Fruit fly (Drosophila melanogaster) whole organism, embryonic: ENCODE results near the gene scrib.

Experiments
- ATbp ChIP-seq: fragments of 200-800 bp; sonication (Bioruptor generic); optimal IDR thresholded peaks from 2 replicates; lab custom pipeline; 2017; ENCODE audit warnings: missing biosample characterization, mild to moderate bottlenecking, missing genetic modification characterization, missing genetic modification reagents
- Atf3 ChIP-seq: fragments of 200-800 bp; sonication (Bioruptor generic); optimal IDR thresholded peaks from 3 replicates; lab custom pipeline; 2016; ENCODE audit warnings: missing biosample characterization, missing genetic modification characterization
- CG10147 ChIP-seq: fragments of 200-800 bp; sonication (Bioruptor generic); optimal IDR thresholded peaks from 2 replicates; lab custom pipeline; 2019; ENCODE audit warnings: missing biosample characterization, mild to moderate bottlenecking, missing genetic modification characterization, moderate library complexity
- CG10321 ChIP-seq: fragments of 200-800 bp; sonication (Bioruptor generic); IDR thresholded peaks from 2 replicates; pipeline ENCODE4 v1.3.6; 2022; ENCODE audit warnings: missing biosample characterization, missing genetic modification characterization
- CG11398 ChIP-seq: fragments of 200-800 bp; sonication (Bioruptor generic); optimal IDR thresholded peaks from 2 replicates; lab custom pipeline; 2016; ENCODE audit warnings: missing biosample characterization, missing genetic modification characterization
- CG11504 ChIP-seq: fragments of 200-800 bp; sonication (Bioruptor generic); optimal IDR thresholded peaks from 3 replicates; lab custom pipeline; 2019; ENCODE audit warnings: missing biosample characterization, mild to moderate bottlenecking, missing genetic modification characterization, moderate library complexity
- CG12299 ChIP-seq: fragments of 200-800 bp; sonication (Bioruptor generic); optimal IDR thresholded peaks from 2 replicates; lab custom pipeline; 2018; ENCODE audit warnings: missing biosample characterization, mild to moderate bottlenecking, missing genetic modification characterization
- CG12391 ChIP-seq: fragments of 200-800 bp; sonication (Bioruptor generic); optimal IDR thresholded peaks from 3 replicates; lab custom pipeline; 2018; ENCODE audit warnings: missing biosample characterization, mild to moderate bottlenecking, missing genetic modification characterization, moderate library complexity
- CG12744 ChIP-seq: fragments of 200-800 bp; sonication (Bioruptor generic); optimal IDR thresholded peaks from 2 replicates; lab custom pipeline; 2016; ENCODE audit warnings: missing biosample characterization, missing genetic modification characterization
- CG15269 ChIP-seq: fragments of 200-800 bp; sonication (Bioruptor generic); optimal IDR thresholded peaks from 2 replicates; lab custom pipeline; 2018; ENCODE audit warnings: missing biosample characterization, mild to moderate bottlenecking, missing genetic modification characterization, moderate library complexity
- CG16815 ChIP-seq: fragments of 200-800 bp; sonication (Bioruptor generic); optimal IDR thresholded peaks from 3 replicates; lab custom pipeline; 2017; ENCODE audit warnings: missing biosample characterization, mild to moderate bottlenecking, missing genetic modification characterization
- CG18476 ChIP-seq: fragments of 200-800 bp; sonication (Bioruptor generic); optimal IDR thresholded peaks from 2 replicates; lab custom pipeline; 2016; ENCODE audit warnings: missing biosample characterization, mild to moderate bottlenecking, missing genetic modification characterization
- CG18619 ChIP-seq: fragments of 200-800 bp; sonication (Bioruptor generic); optimal IDR thresholded peaks from 3 replicates; lab custom pipeline; 2017; ENCODE audit warnings: missing biosample characterization, mild to moderate bottlenecking, missing genetic modification characterization
- CG3065 ChIP-seq: fragments of 200-800 bp; sonication (Bioruptor generic); optimal IDR thresholded peaks from 2 replicates; lab custom pipeline; 2016; ENCODE audit warnings: missing biosample characterization, missing genetic modification characterization
- CG31365 ChIP-seq: fragments of 200-800 bp; sonication (Bioruptor generic); optimal IDR thresholded peaks from 2 replicates; lab custom pipeline; 2018; ENCODE audit warnings: missing biosample characterization, mild to moderate bottlenecking, missing genetic modification characterization
- CG31441 ChIP-seq: fragments of 200-800 bp; sonication (Bioruptor generic); IDR thresholded peaks from 2 replicates; pipeline ENCODE4 v1.3.6; 2022; ENCODE audit warnings: missing biosample characterization, missing genetic modification characterization
- CG3995 ChIP-seq: fragments of 200-800 bp; sonication (Bioruptor generic); optimal IDR thresholded peaks from 3 replicates; lab custom pipeline; 2016; ENCODE audit warnings: missing biosample characterization, missing genetic modification characterization
- CG4360 ChIP-seq: fragments of 200-800 bp; sonication (Bioruptor generic); IDR thresholded peaks from 2 replicates; pipeline ENCODE4 v1.3.6; 2022; ENCODE audit warnings: missing biosample characterization, missing genetic modification characterization
- CG5180 ChIP-seq: fragments of 200-800 bp; sonication (Bioruptor generic); optimal IDR thresholded peaks from 3 replicates; lab custom pipeline; 2017; ENCODE audit warnings: missing biosample characterization, missing genetic modification characterization, mild to moderate bottlenecking, moderate library complexity, missing genetic modification reagents
- CG5245 ChIP-seq: fragments of 200-800 bp; sonication (Bioruptor generic); optimal IDR thresholded peaks from 3 replicates; lab custom pipeline; 2016; ENCODE audit warnings: missing biosample characterization, missing genetic modification characterization
- CG6175 ChIP-seq: fragments of 200-800 bp; sonication (Bioruptor generic); IDR thresholded peaks from 3 replicates; pipeline ENCODE4 v1.3.6; 2022; ENCODE audit warnings: missing biosample characterization, missing genetic modification characterization
- CG7928 ChIP-seq: fragments of 200-800 bp; sonication (Bioruptor generic); optimal IDR thresholded peaks from 2 replicates; lab custom pipeline; 2017; ENCODE audit warnings: missing biosample characterization, mild to moderate bottlenecking, missing genetic modification characterization
- CG9215 ChIP-seq: fragments of 200-800 bp; sonication (Bioruptor generic); IDR thresholded peaks from 2 replicates; pipeline ENCODE4 v1.3.6; 2022; ENCODE audit warnings: missing biosample characterization, missing genetic modification characterization
- CG9727 ChIP-seq: fragments of 200-800 bp; sonication (Bioruptor generic); optimal IDR thresholded peaks from 3 replicates; lab custom pipeline; 2017; ENCODE audit warnings: missing biosample characterization, mild to moderate bottlenecking, missing genetic modification characterization
- Camta ChIP-seq: fragments of 200-800 bp; sonication (Bioruptor generic); optimal IDR thresholded peaks from 2 replicates; lab custom pipeline; 2016; ENCODE audit warnings: missing biosample characterization, missing genetic modification characterization
- CrebB ChIP-seq: fragments of 200-800 bp; sonication (Bioruptor generic); optimal IDR thresholded peaks from 3 replicates; lab custom pipeline; 2018; ENCODE audit warnings: missing biosample characterization, mild to moderate bottlenecking, missing genetic modification characterization
- Dad ChIP-seq: fragments of 200-800 bp; sonication (Bioruptor generic); optimal IDR thresholded peaks from 3 replicates; lab custom pipeline; 2016; ENCODE audit warnings: missing biosample characterization, missing genetic modification characterization
- Elba2 ChIP-seq: fragments of 200-800 bp; sonication (Bioruptor generic); optimal IDR thresholded peaks from 3 replicates; lab custom pipeline; 2016; ENCODE audit warnings: missing biosample characterization, missing genetic modification characterization
- Kr ChIP-seq: fragments of 200-800 bp; sonication (Bioruptor generic); optimal IDR thresholded peaks from 2 replicates; lab custom pipeline; 2017; ENCODE audit warnings: missing biosample characterization, mild to moderate bottlenecking, missing genetic modification characterization
- Lim3 ChIP-seq: fragments of 200-800 bp; sonication (Bioruptor generic); IDR thresholded peaks from 2 replicates; pipeline ENCODE4 v1.3.6; 2022; ENCODE audit warnings: missing biosample characterization, missing genetic modification characterization
- Max ChIP-seq: fragments of 200-800 bp; sonication (Bioruptor generic); optimal IDR thresholded peaks from 2 replicates; lab custom pipeline; 2016; ENCODE audit warnings: missing biosample characterization, mild to moderate bottlenecking, missing genetic modification characterization
- Nf-YA ChIP-seq: fragments of 200-800 bp; sonication (Bioruptor generic); IDR thresholded peaks from 2 replicates; pipeline ENCODE4 v1.3.6; 2022; ENCODE audit warnings: missing biosample characterization, missing genetic modification characterization
- Nf-YC ChIP-seq: fragments of 200-800 bp; optimal IDR thresholded peaks from 3 replicates; lab custom pipeline; 2019; ENCODE audit warnings: missing biosample characterization, mild to moderate bottlenecking, missing genetic modification characterization, moderate library complexity
- Ssrp ChIP-seq: fragments of 200-800 bp; sonication (Bioruptor generic); optimal IDR thresholded peaks from 2 replicates; lab custom pipeline; 2018; ENCODE audit warnings: missing biosample characterization, mild to moderate bottlenecking, missing genetic modification characterization, moderate library complexity
- Xbp1 ChIP-seq: fragments of 200-800 bp; sonication (Bioruptor generic); optimal IDR thresholded peaks from 3 replicates; lab custom pipeline; 2016; ENCODE audit warnings: missing biosample characterization, mild to moderate bottlenecking, missing genetic modification characterization
- ara ChIP-seq: fragments of 200-800 bp; sonication (Bioruptor generic); IDR thresholded peaks from 2 replicates; pipeline ENCODE4 v1.3.6; 2022; ENCODE audit warnings: missing biosample characterization, missing genetic modification characterization
- ase ChIP-seq: fragments of 200-800 bp; sonication (Bioruptor generic); IDR thresholded peaks from 3 replicates; pipeline ENCODE4 v1.3.6; 2022; ENCODE audit warnings: missing biosample characterization, missing genetic modification characterization
- cg ChIP-seq: fragments of 200-800 bp; sonication (Bioruptor generic); optimal IDR thresholded peaks from 3 replicates; lab custom pipeline; 2019; ENCODE audit warnings: missing biosample characterization, mild to moderate bottlenecking, missing genetic modification characterization, moderate library complexity
- ci ChIP-seq: fragments of 200-800 bp; sonication (Bioruptor generic); IDR thresholded peaks from 3 replicates; pipeline ENCODE4 v1.3.6; 2022; ENCODE audit warnings: missing biosample characterization, missing genetic modification characterization
- dan ChIP-seq: fragments of 200-800 bp; sonication (Bioruptor generic); IDR thresholded peaks from 2 replicates; pipeline ENCODE4 v1.3.6; 2022; ENCODE audit warnings: missing biosample characterization, missing genetic modification characterization
- dimm ChIP-seq: fragments of 200-800 bp; sonication (Bioruptor generic); IDR thresholded peaks from 2 replicates; pipeline ENCODE4 v1.3.6; 2022; ENCODE audit warnings: missing biosample characterization, missing genetic modification characterization
- emc ChIP-seq: fragments of 200-800 bp; sonication (Bioruptor generic); optimal IDR thresholded peaks from 2 replicates; lab custom pipeline; 2016; ENCODE audit warnings: missing biosample characterization, missing genetic modification characterization
- eyg ChIP-seq: fragments of 200-800 bp; sonication (Bioruptor generic); optimal IDR thresholded peaks from 3 replicates; lab custom pipeline; 2016; ENCODE audit warnings: missing biosample characterization, missing genetic modification characterization
- gem ChIP-seq: fragments of 200-800 bp; sonication (Bioruptor generic); optimal IDR thresholded peaks from 2 replicates; lab custom pipeline; 2019; ENCODE audit warnings: missing biosample characterization, mild to moderate bottlenecking, missing genetic modification characterization, moderate library complexity
- maf-S ChIP-seq: fragments of 200-800 bp; sonication (Bioruptor generic); optimal IDR thresholded peaks from 2 replicates; lab custom pipeline; 2016; ENCODE audit warnings: missing biosample characterization, missing genetic modification characterization
- mam ChIP-seq: fragments of 200-800 bp; sonication (Bioruptor generic); optimal IDR thresholded peaks from 3 replicates; lab custom pipeline; 2016; ENCODE audit warnings: missing biosample characterization, missing genetic modification characterization
- pzg ChIP-seq: fragments of 200-800 bp; sonication (Bioruptor generic); optimal IDR thresholded peaks from 3 replicates; lab custom pipeline; 2018; ENCODE audit warnings: missing biosample characterization, mild to moderate bottlenecking, missing genetic modification characterization, moderate library complexity
- sd ChIP-seq: fragments of 200-800 bp; sonication (Bioruptor generic); optimal IDR thresholded peaks from 3 replicates; lab custom pipeline; 2018; ENCODE audit warnings: missing biosample characterization, mild to moderate bottlenecking, missing genetic modification characterization, moderate library complexity
- shn ChIP-seq: fragments of 200-800 bp; sonication (Bioruptor generic); optimal IDR thresholded peaks from 3 replicates; lab custom pipeline; 2016; ENCODE audit warnings: missing biosample characterization, missing genetic modification characterization
- slbo ChIP-seq: fragments of 200-800 bp; sonication (Bioruptor generic); IDR thresholded peaks from 2 replicates; pipeline ENCODE4 v1.3.6; 2022; ENCODE audit warnings: missing biosample characterization, missing genetic modification characterization
- sug ChIP-seq: fragments of 200-800 bp; optimal IDR thresholded peaks from 2 replicates; lab custom pipeline; 2019; ENCODE audit warnings: missing biosample characterization, mild to moderate bottlenecking, missing genetic modification characterization, moderate library complexity
- tup ChIP-seq: fragments of 200-800 bp; sonication (Bioruptor generic); optimal IDR thresholded peaks from 2 replicates; lab custom pipeline; 2016; ENCODE audit warnings: missing biosample characterization, mild to moderate bottlenecking, missing genetic modification characterization, moderate library complexity

The scrib gene

dm6 chr3R:26568137-26568727, 32.1 kb downstream of the scrib start (continued):
- no peak for TF ChIP-seq CG12299 (tag; lab: Kevin White, UChicago)
- no peak for TF ChIP-seq tup
- TF ChIP-seq CG9727 (GFP tag; lab: Kevin White, UChicago): no peak
- TF ChIP-seq ase: no peak
- no peak for TF ChIP-seq CrebB (tag; lab: Kevin White, UChicago)
- TF ChIP-seq CG7928: no peak
- no peak for TF ChIP-seq Nf-YA (GFP tag; lab: Robert Waterston, UW)
- TF ChIP-seq CG15269 (tag; lab: Kevin White, UChicago): peak; percentile 2
- no peak for TF ChIP-seq Xbp1
- TF ChIP-seq emc (GFP tag; lab: Kevin White, UChicago): no peak
- no peak for TF ChIP-seq pzg (GFP tag; lab: Kevin White, UChicago)
- no peak for TF ChIP-seq Lim3 (GFP tag; lab: Robert Waterston, UW)
- no peak for TF ChIP-seq Kr
- TF ChIP-seq CG31441: no peak
- no peak for TF ChIP-seq gem (tag; lab: Kevin White, UChicago)
- no peak for TF ChIP-seq ara (GFP tag; lab: Robert Waterston, UW)
- TF ChIP-seq Atf3 (GFP tag; lab: Kevin White, UChicago): no peak
- TF ChIP-seq dan (GFP tag; lab: Robert Waterston, UW): no peak
- TF ChIP-seq CG11398: no peak
- TF ChIP-seq CG10321: no peak
- no peak for TF ChIP-seq ATbp (GFP tag; lab: Kevin White, UChicago)
- TF ChIP-seq maf-S (GFP tag; lab: Kevin White, UChicago): no peak
- no peak for TF ChIP-seq dimm
- TF ChIP-seq sug (tag; lab: Kevin White, UChicago): peak; percentile 43
- TF ChIP-seq Max (GFP tag; lab: Kevin White, UChicago): no peak
- peak; percentile 72 for TF ChIP-seq sd (tag; lab: Kevin White, UChicago)
- TF ChIP-seq CG5180: peak; percentile 58
- TF ChIP-seq Elba2 (GFP tag; lab: Kevin White, UChicago): no peak
- TF ChIP-seq CG3995 (GFP tag; lab: Kevin White, UChicago): no peak
- no peak for TF ChIP-seq CG11504
- TF ChIP-seq mam (GFP tag; lab: Kevin White, UChicago): no peak
- TF ChIP-seq CG3065 (GFP tag; lab: Kevin White, UChicago): no peak
- TF ChIP-seq CG16815 (GFP tag; lab: Kevin White, UChicago): no peak
- no peak for TF ChIP-seq CG6175 (GFP tag; lab: Robert Waterston, UW)
- TF ChIP-seq eyg (GFP tag; lab: Kevin White, UChicago): no peak
- TF ChIP-seq CG9215: no peak
- TF ChIP-seq CG12391 (tag; lab: Kevin White, UChicago): no peak
- no peak for TF ChIP-seq CG31365 (tag; lab: Kevin White, UChicago)
- TF ChIP-seq CG18476 (GFP tag; lab: Kevin White, UChicago): no peak
- TF ChIP-seq Dad (GFP tag; lab: Kevin White, UChicago): no peak
- TF ChIP-seq CG10147 (GFP tag; lab: Kevin White, UChicago): no peak
- TF ChIP-seq Ssrp (tag; lab: Kevin White, UChicago): no peak
- TF ChIP-seq Nf-YC (tag; lab: Kevin White, UChicago): peak; percentile 13
- TF ChIP-seq CG4360 (GFP tag; lab: Robert Waterston, UW): 0 out of 2 replicates have a peak, but pooled peaks have one; percentile 8
- no peak for TF ChIP-seq CG12744
- TF ChIP-seq CG5245 (GFP tag; lab: Kevin White, UChicago): no peak
- no peak for TF ChIP-seq slbo (GFP tag; lab: Robert Waterston, UW)
- no peak for TF ChIP-seq CG18619 (GFP tag; lab: Kevin White, UChicago)
- no peak for TF ChIP-seq Camta (GFP tag; lab: Kevin White, UChicago)
- TF ChIP-seq shn (GFP tag; lab: Kevin White, UChicago): no peak
- TF ChIP-seq cg: peak; percentile 18
- TF ChIP-seq ci (GFP tag; lab: Robert Waterston, UW): peak; percentile 45; the same call in 1 of the 3 replicates
